Worm (Caenorhabditis elegans) whole organism, L3 larva: Measurements from ENCODE around the gene clx-1.

Source experiments
- ZK546.5 ChIP-seq: sonication (generic microtip); optimal IDR thresholded peaks from 2 replicates; lab custom pipeline; 2017; ENCODE audit warnings: missing biosample characterization, missing genetic modification characterization
- aly-2 ChIP-seq: fragments of 150-350 bp; optimal IDR thresholded peaks from 2 replicates; lab custom pipeline; 2014; ENCODE audit warnings: missing biosample characterization, missing genetic modification characterization
- ceh-16 ChIP-seq: sonication (generic microtip); optimal IDR thresholded peaks from 2 replicates; lab custom pipeline; 2017; ENCODE audit warnings: missing biosample characterization, missing genetic modification characterization
- ceh-28 ChIP-seq: fragments of 150-350 bp; optimal IDR thresholded peaks from 2 replicates; lab custom pipeline; 2014; ENCODE audit warnings: missing biosample characterization, missing genetic modification reagents, missing genetic modification characterization
- ceh-9 ChIP-seq: sonication (generic microtip); optimal IDR thresholded peaks from 2 replicates; lab custom pipeline; 2018; ENCODE audit warnings: missing biosample characterization, missing genetic modification characterization
- daf-12 ChIP-seq: fragments of 150-350 bp; optimal IDR thresholded peaks from 2 replicates; lab custom pipeline; 2014; ENCODE audit warnings: missing biosample characterization, missing genetic modification reagents, missing genetic modification characterization
- egl-5 ChIP-seq: fragments of 150-350 bp; optimal IDR thresholded peaks from 2 replicates; lab custom pipeline; 2017; ENCODE audit warnings: missing biosample characterization, missing genetic modification reagents, missing genetic modification characterization, inconsistent platforms
- elt-1 ChIP-seq: fragments of 150-350 bp; optimal IDR thresholded peaks from 2 replicates; lab custom pipeline; 2014; ENCODE audit warnings: missing biosample characterization, missing genetic modification characterization
- elt-2 ChIP-seq: sonication (generic microtip); optimal IDR thresholded peaks from 2 replicates; lab custom pipeline; 2016; ENCODE audit warnings: missing genetic modification reagents, mild to moderate bottlenecking, missing genetic modification characterization, missing compliant biosample characterization
- eor-1 ChIP-seq, 2 experiments: fragments of 150-350 bp; optimal IDR thresholded peaks; 2 replicates each; lab custom pipeline; 2014 to 2018; ENCODE audit warnings: missing biosample characterization in 2 of 2, missing genetic modification characterization in 2 of 2
- fkh-2 ChIP-seq: fragments of 150-350 bp; optimal IDR thresholded peaks from 2 replicates; lab custom pipeline; 2014; ENCODE audit warnings: missing biosample characterization, missing genetic modification reagents, missing genetic modification characterization
- fos-1 ChIP-seq: fragments of 150-350 bp; optimal IDR thresholded peaks from 2 replicates; lab custom pipeline; 2014; ENCODE audit warnings: missing biosample characterization, missing genetic modification characterization
- hmg-11 ChIP-seq: sonication (generic microtip); optimal IDR thresholded peaks from 2 replicates; lab custom pipeline; 2016; ENCODE audit warnings: missing genetic modification characterization, missing compliant biosample characterization
- jun-1 ChIP-seq: fragments of 150-350 bp; optimal IDR thresholded peaks from 2 replicates; lab custom pipeline; 2014; ENCODE audit warnings: missing biosample characterization, missing genetic modification reagents, missing genetic modification characterization
- lsy-12 ChIP-seq: sonication (generic microtip); optimal IDR thresholded peaks from 2 replicates; lab custom pipeline; 2016; ENCODE audit warnings: mild to moderate bottlenecking, missing genetic modification characterization, missing compliant biosample characterization
- mdl-1 ChIP-seq: fragments of 150-350 bp; optimal IDR thresholded peaks from 2 replicates; lab custom pipeline; 2014; ENCODE audit warnings: missing biosample characterization, missing genetic modification characterization
- nhr-11 ChIP-seq: fragments of 150-350 bp; optimal IDR thresholded peaks from 2 replicates; lab custom pipeline; 2014; ENCODE audit warnings: missing biosample characterization, missing genetic modification characterization
- nhr-12 ChIP-seq: fragments of 150-350 bp; optimal IDR thresholded peaks from 2 replicates; lab custom pipeline; 2014; ENCODE audit warnings: missing biosample characterization, missing genetic modification characterization
- nhr-23 ChIP-seq: fragments of 150-350 bp; optimal IDR thresholded peaks from 2 replicates; lab custom pipeline; 2014; ENCODE audit warnings: missing biosample characterization, missing genetic modification reagents, missing genetic modification characterization
- nhr-237 ChIP-seq: fragments of 150-350 bp; optimal IDR thresholded peaks from 2 replicates; lab custom pipeline; 2014; ENCODE audit warnings: missing biosample characterization, missing genetic modification characterization
- nhr-25 ChIP-seq: sonication (generic microtip); optimal IDR thresholded peaks from 2 replicates; lab custom pipeline; 2017; ENCODE audit warnings: missing biosample characterization, missing genetic modification characterization
- nhr-28 ChIP-seq: fragments of 150-350 bp; optimal IDR thresholded peaks from 2 replicates; lab custom pipeline; 2014; ENCODE audit warnings: missing biosample characterization, missing genetic modification characterization
- nhr-67 ChIP-seq: fragments of 150-350 bp; optimal IDR thresholded peaks from 2 replicates; lab custom pipeline; 2014; ENCODE audit warnings: missing biosample characterization, missing genetic modification characterization
- nhr-76 ChIP-seq: fragments of 150-350 bp; sonication (generic microtip); optimal IDR thresholded peaks from 5 replicates; lab custom pipeline; 2014; ENCODE audit warnings: missing biosample characterization, missing genetic modification characterization
- pha-4 ChIP-seq: fragments of 150-350 bp; optimal IDR thresholded peaks from 2 replicates; lab custom pipeline; 2014; ENCODE audit warnings: missing biosample characterization, missing genetic modification reagents, missing genetic modification characterization
- pqm-1 ChIP-seq: fragments of 150-350 bp; optimal IDR thresholded peaks from 2 replicates; lab custom pipeline; 2017; ENCODE audit warnings: missing biosample characterization, missing genetic modification characterization, inconsistent platforms
- skn-1 ChIP-seq: fragments of 150-350 bp; optimal IDR thresholded peaks from 2 replicates; lab custom pipeline; 2014; ENCODE audit warnings: missing biosample characterization, missing genetic modification characterization
- snpc-4 ChIP-seq: fragments of 150-350 bp; optimal IDR thresholded peaks from 2 replicates; lab custom pipeline; 2014; ENCODE audit warnings: missing biosample characterization, missing genetic modification characterization
- tbx-2 ChIP-seq: sonication (generic microtip); optimal IDR thresholded peaks from 2 replicates; lab custom pipeline; 2016; ENCODE audit warnings: mild to moderate bottlenecking, missing genetic modification characterization, missing compliant biosample characterization
- unc-39 ChIP-seq: sonication (generic microtip); optimal IDR thresholded peaks from 4 replicates; lab custom pipeline; 2017; ENCODE audit warnings: missing biosample characterization, missing genetic modification characterization
- unc-62 ChIP-seq: fragments of 150-350 bp; sonication (generic microtip); optimal IDR thresholded peaks from 4 replicates; lab custom pipeline; 2014; ENCODE audit warnings: missing biosample characterization, missing genetic modification reagents, missing genetic modification characterization
- ztf-11 ChIP-seq: fragments of 150-350 bp; optimal IDR thresholded peaks from 2 replicates; lab custom pipeline; 2014; ENCODE audit warnings: missing biosample characterization, missing genetic modification characterization

Gene clx-1

ce11 chrIV:7757245-7757644 is 22.8 kb downstream of the clx-1 start, which contains the start of gene C46A5.4:
C46A5.4 (minus strand) TSS chrIV:7757345.
- TF ChIP-seq pqm-1 (tag; lab: Kevin White, UChicago) (no peak), nhr-67 (tag; lab: Kevin White, UChicago) (no peak), skn-1 (tag; lab: Kevin White, UChicago) (no peak), nhr-11 (tag; lab: Kevin White, UChicago) (no peak), hmg-11 (tag; lab: Kevin White, UChicago) (no peak), ceh-9 (no peak), nhr-76 (no peak), ztf-11 (tag; lab: Kevin White, UChicago) (no peak), nhr-28 (tag; lab: Kevin White, UChicago) (no peak), ceh-16 (no peak), fos-1 (no peak), nhr-23 (tag; lab: Kevin White, UChicago) (no peak), nhr-237 (tag; lab: Kevin White, UChicago) (no peak), nhr-12 (tag; lab: Kevin White, UChicago) (no peak), daf-12 (tag; lab: Kevin White, UChicago) (no peak), aly-2 (tag; lab: Kevin White, UChicago) (no peak), jun-1 (no peak)

DNA sequence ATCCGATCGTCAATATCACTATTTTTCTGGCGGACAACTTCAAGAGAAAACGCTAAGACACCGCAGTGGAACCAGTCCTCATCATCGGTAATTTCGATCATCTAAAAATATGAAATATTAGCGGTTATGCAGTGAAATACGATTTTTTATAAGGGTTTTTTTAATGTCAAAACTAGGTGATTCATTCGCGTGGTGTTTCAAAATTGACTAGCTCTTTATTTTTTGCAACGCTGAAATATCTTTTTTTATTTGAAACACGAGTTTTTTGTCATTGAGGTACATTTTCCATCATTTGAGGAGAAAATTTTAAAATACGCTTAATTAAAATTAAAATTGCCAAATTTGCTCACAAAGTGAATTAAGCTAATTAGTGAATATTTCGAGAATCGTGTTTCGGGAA is 25.1 kb downstream of the clx-1 start, which contains the start of gene dsb-3:
dsb-3 (minus strand) TSS at position 101 of the 400 bp plus-strand sequence.
- TF ChIP-seq nhr-237 (tag; lab: Kevin White, UChicago) (no peak), mdl-1 (tag; lab: Kevin White, UChicago) (no peak), nhr-12 (tag; lab: Kevin White, UChicago) (no peak), nhr-11 (tag; lab: Kevin White, UChicago) (no peak), elt-1 (tag; lab: Kevin White, UChicago) (no peak), snpc-4 (tag; lab: Kevin White, UChicago) (no peak), fkh-2 (no peak)

DNA sequence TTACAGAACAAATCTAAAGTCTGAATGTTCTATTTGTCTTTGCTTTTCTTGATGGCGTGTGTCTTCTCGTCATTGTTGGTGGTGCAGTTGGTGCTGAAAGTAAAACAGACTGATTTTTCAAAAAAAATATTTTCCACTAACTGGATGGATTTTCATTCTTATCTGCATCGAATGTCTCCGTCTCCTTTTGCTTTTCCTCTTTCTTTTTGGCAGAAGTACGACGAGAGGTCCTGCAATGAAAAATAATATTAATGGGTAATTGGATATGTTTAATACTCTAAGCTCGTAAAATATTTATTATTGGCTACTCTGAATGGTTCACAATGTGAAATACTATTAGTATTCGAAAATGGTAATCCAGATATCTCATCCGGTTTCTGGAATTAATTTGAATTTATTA is 25.7 kb downstream of the clx-1 start, which contains the start of gene del-7:
del-7 (plus strand) TSS at position 301 of the 400 bp plus-strand sequence.
- no peak for TF ChIP-seq nhr-25
- TF ChIP-seq mdl-1 (tag; lab: Kevin White, UChicago): no peak
- TF ChIP-seq ztf-11 (tag; lab: Kevin White, UChicago): no peak
- TF ChIP-seq fkh-2: no peak
- TF ChIP-seq lsy-12: no peak
- TF ChIP-seq eor-1 (tag; optimal IDR thresholded peaks at IDR 0.05; lab: Kevin White, UChicago): no peak
- no peak for TF ChIP-seq ceh-16
- TF ChIP-seq, all 47 proteins: peak for 0

DNA sequence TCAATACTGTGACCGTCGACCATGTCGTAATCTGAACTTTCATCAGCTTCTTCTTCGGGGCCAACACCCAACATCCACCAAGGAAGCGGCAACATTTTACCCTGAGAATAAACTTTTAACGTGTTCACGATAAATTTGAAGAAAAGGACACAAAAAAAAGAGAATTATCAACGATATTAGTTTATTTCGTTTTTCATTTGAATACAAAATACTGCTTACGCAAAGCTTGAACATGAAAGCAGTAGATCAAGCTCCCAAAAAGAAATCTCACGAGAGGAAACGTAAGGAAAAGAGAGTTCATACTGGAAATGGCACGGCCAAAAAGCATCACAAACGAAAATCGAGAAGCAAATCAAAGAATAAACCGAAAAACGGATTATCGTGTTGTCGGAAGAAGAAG is 29.3 kb downstream of the clx-1 start, which contains the start of the genes C46A5.6 and C46A5.1:
C46A5.6 (minus strand) TSS at position 101 of the 400 bp plus-strand sequence.
C46A5.1 (plus strand) TSS at position 184 of the 400 bp plus-strand sequence.
- no peak for TF ChIP-seq egl-5 (tag; lab: Kevin White, UChicago)
- TF ChIP-seq ceh-16: no peak
- TF ChIP-seq tbx-2 (tag; lab: Kevin White, UChicago): no peak
- no peak for TF ChIP-seq elt-2
- no peak for TF ChIP-seq elt-1 (tag; lab: Kevin White, UChicago)
- TF ChIP-seq nhr-76: no peak
- no peak for TF ChIP-seq nhr-28 (tag; lab: Kevin White, UChicago)
- TF ChIP-seq ZK546.5 (tag; lab: Kevin White, UChicago): no peak
- no peak for TF ChIP-seq pha-4 (tag; lab: Kevin White, UChicago)
- TF ChIP-seq, all 47 proteins: peak for 0

DNA sequence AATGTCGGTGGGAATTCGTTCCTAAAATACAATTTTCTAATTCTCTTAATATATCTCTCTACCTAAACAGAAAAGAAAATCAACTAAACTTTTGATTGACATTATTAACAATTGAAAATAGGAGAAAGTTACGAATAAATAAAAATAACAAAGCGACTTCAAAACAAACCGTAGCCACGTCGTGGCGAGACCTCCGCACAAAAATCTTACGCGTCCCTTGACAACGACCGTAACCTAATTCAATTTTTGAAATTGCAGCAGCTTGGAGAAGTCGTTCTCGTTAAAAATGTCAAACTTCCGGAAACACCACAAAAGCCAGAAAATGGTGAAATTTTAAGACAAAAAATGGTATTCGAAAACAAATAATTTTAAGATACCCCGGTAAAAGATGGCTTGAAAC is 29.9 kb downstream of the clx-1 start:
- no peak for TF ChIP-seq ZK546.5 (tag; lab: Kevin White, UChicago)
- no peak for TF ChIP-seq eor-1 (tag; optimal IDR thresholded peaks at IDR 0.05; lab: Kevin White, UChicago)
- no peak for TF ChIP-seq nhr-76
- no peak for TF ChIP-seq fos-1
- no peak for TF ChIP-seq mdl-1 (tag; lab: Kevin White, UChicago)
- no peak for TF ChIP-seq unc-62
- TF ChIP-seq snpc-4 (tag; lab: Kevin White, UChicago): no peak
- TF ChIP-seq ceh-28 (tag; lab: Kevin White, UChicago): no peak
- no peak for TF ChIP-seq ceh-16
- TF ChIP-seq nhr-23 (tag; lab: Kevin White, UChicago): no peak
- no peak for TF ChIP-seq nhr-237 (tag; lab: Kevin White, UChicago)
- no peak for TF ChIP-seq nhr-28 (tag; lab: Kevin White, UChicago)
- no peak for TF ChIP-seq unc-39
- TF ChIP-seq pha-4 (tag; lab: Kevin White, UChicago): no peak
